Fruit fly (Drosophila melanogaster): ENCODE data around the gene SdhD.

The SdhD gene

DNA sequence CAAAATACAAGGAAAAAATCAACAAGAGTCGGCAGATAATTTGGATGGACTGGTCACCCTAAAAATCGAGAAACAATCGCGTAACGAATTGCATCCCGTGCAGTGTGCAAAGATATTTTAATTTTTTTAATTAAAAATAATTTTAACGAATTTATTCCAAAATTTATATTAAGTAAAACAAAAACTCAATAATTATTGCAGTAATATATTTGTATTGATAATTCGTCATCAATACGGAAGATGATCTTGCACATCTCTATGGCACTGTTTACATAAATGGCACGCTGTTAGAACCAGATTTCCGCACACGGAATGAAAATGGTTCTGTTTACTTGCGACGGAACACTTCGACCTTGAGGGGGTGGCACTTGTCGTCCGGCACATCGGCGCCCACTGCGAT, 12.4 kb upstream of the SdhD start, which contains the start of gene tst (continued):
- TF ChIP-seq CG14965 (GFP tag; optimal IDR thresholded peaks at IDR 0.05; ENCODE audit: borderline replicate concordance) (no peak), CG11695 (GFP tag; IDR thresholded peaks at IDR 0.05) (peak; percentile 93), slp2 (GFP tag; optimal IDR thresholded peaks at IDR 0.05) (peak; percentile 12), CG17568 (GFP tag; optimal IDR thresholded peaks at IDR 0.05) (no peak), HLHmδ (GFP tag; optimal IDR thresholded peaks at IDR 0.05) (no peak), cg (GFP tag; optimal IDR thresholded peaks at IDR 0.05) (no peak), sim (GFP tag; IDR thresholded peaks at IDR 0.05) (peak; percentile 88; the same call in 1 of the 2 replicates), CG4282 (GFP tag; optimal IDR thresholded peaks at IDR 0.05) (no peak), CG4328 (GFP tag; optimal IDR thresholded peaks at IDR 0.05) (peak; percentile 41), B-H2 (GFP tag; optimal IDR thresholded peaks at IDR 0.05) (no peak), kay (GFP tag; optimal IDR thresholded peaks at IDR 0.05) (peak; percentile 74), CG2875 (GFP tag; optimal IDR thresholded peaks at IDR 0.05) (peak; percentile 66), rib (GFP tag; IDR thresholded peaks at IDR 0.05) (peak; percentile 92), Pdp1 (GFP tag; optimal IDR thresholded peaks at IDR 0.05) (peak; percentile 67 to 87), CG8765 (GFP tag; IDR thresholded peaks at IDR 0.05) (peak; percentile 93), bsh (GFP tag; optimal IDR thresholded peaks at IDR 0.05) (peak; percentile 44 to 93), NC2β (GFP tag; optimal IDR thresholded peaks at IDR 0.05) (no peak), CG7271 (tag; optimal IDR thresholded peaks at IDR 0.05) (peak; percentile 87), Optix (GFP tag; IDR thresholded peaks at IDR 0.05) (peak; percentile 93), CG10147 (GFP tag; optimal IDR thresholded peaks at IDR 0.05) (peak; percentile 84), CG12104 (GFP tag; optimal IDR thresholded peaks at IDR 0.05) (peak; percentile 88), Hr51 (GFP tag; optimal IDR thresholded peaks at IDR 0.05) (peak; percentile 44 to 90), sob (GFP tag; IDR thresholded peaks at IDR 0.05) (peak; percentile 99), CG11723 (GFP tag; optimal IDR thresholded peaks at IDR 0.05) (peak; percentile 77), TFAM (GFP tag; optimal IDR thresholded peaks at IDR 0.05) (no peak), tap (tag; optimal IDR thresholded peaks at IDR 0.05) (peak; percentile 84), Oli (tag; optimal IDR thresholded peaks at IDR 0.05) (peak; percentile 87), da (GFP tag; optimal IDR thresholded peaks at IDR 0.05) (no peak), Gsc (GFP tag; IDR thresholded peaks at IDR 0.05) (peak; percentile 92), vfl (GFP tag; optimal IDR thresholded peaks at IDR 0.05) (peak; percentile 35), CG16815 (GFP tag; optimal IDR thresholded peaks at IDR 0.05) (peak; percentile 89), CG7556 (GFP tag; optimal IDR thresholded peaks at IDR 0.05) (peak; percentile 89), CG17802 (tag; optimal IDR thresholded peaks at IDR 0.05) (peak; percentile 72), CG17612 (GFP tag; IDR thresholded peaks at IDR 0.05) (peak; percentile 93), CHES-1-like (GFP tag; optimal IDR thresholded peaks at IDR 0.05) (peak; percentile 1), ac (GFP tag; optimal IDR thresholded peaks at IDR 0.05) (peak; percentile 42), p53 (GFP tag; optimal IDR thresholded peaks at IDR 0.05) (no peak), CG3838 (GFP tag; optimal IDR thresholded peaks at IDR 0.05) (no peak), CG15269 (tag; optimal IDR thresholded peaks at IDR 0.05) (peak; percentile 91), Sin3A (optimal IDR thresholded peaks at IDR 0.05) (peak; percentile 5), NFAT (GFP tag; IDR thresholded peaks at IDR 0.05) (peak; percentile 91), CG12391 (tag; optimal IDR thresholded peaks at IDR 0.05) (peak; percentile 96), sima (GFP tag; optimal IDR thresholded peaks at IDR 0.05) (no peak), CG11456 (GFP tag; IDR thresholded peaks at IDR 0.05) (peak; percentile 97), CG6689 (GFP tag; IDR thresholded peaks at IDR 0.05) (peak; percentile 97), stwl (tag; optimal IDR thresholded peaks at IDR 0.05) (peak; percentile 86), twi (tag; optimal IDR thresholded peaks at IDR 0.05) (peak; percentile 80)

Measured in whole organism, embryonic.